Worm (Caenorhabditis elegans) whole organism, L2 larva: ENCODE results near the gene txt-1.
A peak's percentile ranks its signal among the peaks of the same experiment; 100 is the strongest.
"Not testable (repeated sequence)": the region's sequence is repeated elsewhere in the genome, so short reads cannot be mapped to it uniquely, and the experiment has no call there.

Source experiments
- C34F6.9 ChIP-seq: fragments of 150-350 bp; optimal IDR thresholded peaks from 2 replicates; lab custom pipeline; 2014; ENCODE audit warnings: missing biosample characterization, missing genetic modification characterization
- R02D3.7 ChIP-seq: fragments of 150-350 bp; optimal IDR thresholded peaks from 2 replicates; lab custom pipeline; 2014; ENCODE audit warnings: missing biosample characterization, missing genetic modification characterization
- ZK546.5 ChIP-seq: sonication (generic microtip); optimal IDR thresholded peaks from 2 replicates; lab custom pipeline; 2017; ENCODE audit warnings: missing biosample characterization, missing genetic modification characterization
- ceh-16 ChIP-seq: fragments of 150-350 bp; optimal IDR thresholded peaks from 2 replicates; lab custom pipeline; 2014; ENCODE audit warnings: missing biosample characterization, missing genetic modification characterization
- ceh-82 ChIP-seq: fragments of 150-350 bp; optimal IDR thresholded peaks from 2 replicates; lab custom pipeline; 2014; ENCODE audit warnings: missing biosample characterization, missing genetic modification characterization
- crh-2 ChIP-seq: sonication (generic microtip); optimal IDR thresholded peaks from 2 replicates; lab custom pipeline; 2017; ENCODE audit warnings: missing biosample characterization, missing genetic modification characterization
- dmd-4 ChIP-seq: sonication (generic microtip); optimal IDR thresholded peaks from 2 replicates; lab custom pipeline; 2017; ENCODE audit warnings: missing biosample characterization, missing genetic modification characterization
- egl-27 ChIP-seq: sonication (generic microtip); optimal IDR thresholded peaks from 3 replicates; lab custom pipeline; 2017; ENCODE audit warnings: missing biosample characterization, missing genetic modification reagents, missing genetic modification characterization
- elt-1 ChIP-seq: fragments of 150-350 bp; optimal IDR thresholded peaks from 2 replicates; lab custom pipeline; 2014; ENCODE audit warnings: missing biosample characterization, missing genetic modification characterization
- elt-3 ChIP-seq: sonication (generic microtip); optimal IDR thresholded peaks from 2 replicates; lab custom pipeline; 2017; ENCODE audit warnings: missing biosample characterization, missing genetic modification characterization
- gmeb-1 ChIP-seq: fragments of 150-350 bp; optimal IDR thresholded peaks from 2 replicates; lab custom pipeline; 2014; ENCODE audit warnings: missing biosample characterization, missing genetic modification characterization
- lin-11 ChIP-seq: fragments of 150-350 bp; sonication (generic microtip); optimal IDR thresholded peaks from 2 replicates; lab custom pipeline; 2014; ENCODE audit warnings: missing biosample characterization, missing genetic modification characterization, inconsistent platforms, mixed read lengths
- lin-13 ChIP-seq: fragments of 150-350 bp; optimal IDR thresholded peaks from 2 replicates; lab custom pipeline; 2014; ENCODE audit warnings: missing biosample characterization, missing genetic modification reagents, missing genetic modification characterization
- lsy-2 ChIP-seq, 2 experiments: fragments of 150-350 bp in 1 of 2; sonication (generic microtip) in 1 of 2; optimal IDR thresholded peaks; 2 replicates each; lab custom pipeline; 2014 to 2017; ENCODE audit warnings: missing biosample characterization in 2 of 2, missing genetic modification characterization in 2 of 2
- mab-5 ChIP-seq: fragments of 150-350 bp; optimal IDR thresholded peaks from 2 replicates; lab custom pipeline; 2014; ENCODE audit warnings: missing biosample characterization, missing genetic modification characterization
- mdl-1 ChIP-seq, 2 experiments: fragments of 150-350 bp in 1 of 2; sonication (generic microtip) in 1 of 2; optimal IDR thresholded peaks; 2 replicates each; lab custom pipeline; 2017; ENCODE audit warnings: missing biosample characterization in 2 of 2, missing genetic modification characterization in 2 of 2
- nhr-10 ChIP-seq: sonication (generic microtip); optimal IDR thresholded peaks from 2 replicates; lab custom pipeline; 2017; ENCODE audit warnings: missing biosample characterization, missing genetic modification characterization
- nhr-11 ChIP-seq: fragments of 150-350 bp; optimal IDR thresholded peaks from 2 replicates; lab custom pipeline; 2014; ENCODE audit warnings: missing biosample characterization, missing genetic modification characterization
- nhr-12 ChIP-seq: fragments of 150-350 bp; optimal IDR thresholded peaks from 2 replicates; lab custom pipeline; 2014; ENCODE audit warnings: missing biosample characterization, missing genetic modification characterization
- nhr-21 ChIP-seq: fragments of 150-350 bp; optimal IDR thresholded peaks from 2 replicates; lab custom pipeline; 2014; ENCODE audit warnings: missing biosample characterization, missing genetic modification characterization
- nhr-237 ChIP-seq: fragments of 150-350 bp; optimal IDR thresholded peaks from 2 replicates; lab custom pipeline; 2014; ENCODE audit warnings: missing biosample characterization, missing genetic modification characterization
- nhr-25 ChIP-seq: fragments of 150-350 bp; sonication (generic microtip); optimal IDR thresholded peaks from 3 replicates; lab custom pipeline; 2014; ENCODE audit warnings: missing biosample characterization, missing genetic modification characterization
- nhr-6 ChIP-seq: fragments of 150-350 bp; optimal IDR thresholded peaks from 2 replicates; lab custom pipeline; 2014; ENCODE audit warnings: missing biosample characterization, missing genetic modification characterization
- nhr-77 ChIP-seq: fragments of 150-350 bp; optimal IDR thresholded peaks from 2 replicates; lab custom pipeline; 2014; ENCODE audit warnings: missing biosample characterization, missing genetic modification characterization
- sem-4 ChIP-seq: fragments of 150-350 bp; optimal IDR thresholded peaks from 2 replicates; lab custom pipeline; 2014; ENCODE audit warnings: missing biosample characterization, missing genetic modification reagents, missing genetic modification characterization
- skn-1 ChIP-seq: sonication (generic microtip); optimal IDR thresholded peaks from 2 replicates; lab custom pipeline; 2017; ENCODE audit warnings: missing biosample characterization, missing genetic modification characterization
- sma-3 ChIP-seq: sonication (generic microtip); optimal IDR thresholded peaks from 2 replicates; lab custom pipeline; 2016; ENCODE audit warnings: missing genetic modification reagents, missing genetic modification characterization, missing compliant biosample characterization
- sma-9 ChIP-seq, 2 experiments: fragments of 150-350 bp in 1 of 2; sonication (generic microtip) in 1 of 2; optimal IDR thresholded peaks; 2 replicates each; lab custom pipeline; 2014 to 2016; ENCODE audit warnings: missing genetic modification characterization in 2 of 2, mild to moderate bottlenecking in 1 of 2, missing biosample characterization in 1 of 2, missing compliant biosample characterization in 1 of 2, missing genetic modification reagents in 1 of 2, moderate library complexity in 1 of 2
- unc-39 ChIP-seq: fragments of 150-350 bp; optimal IDR thresholded peaks from 2 replicates; lab custom pipeline; 2014; ENCODE audit warnings: missing biosample characterization, missing genetic modification characterization
- unc-55 ChIP-seq: fragments of 150-350 bp; sonication (generic microtip); optimal IDR thresholded peaks from 3 replicates; lab custom pipeline; 2014; ENCODE audit warnings: missing biosample characterization, missing genetic modification reagents, missing genetic modification characterization
- unc-62 ChIP-seq: fragments of 150-350 bp; optimal IDR thresholded peaks from 2 replicates; lab custom pipeline; 2014; ENCODE audit warnings: missing biosample characterization, missing genetic modification reagents, missing genetic modification characterization
- zag-1 ChIP-seq: fragments of 150-350 bp; optimal IDR thresholded peaks from 2 replicates; lab custom pipeline; 2014; ENCODE audit warnings: missing biosample characterization, missing genetic modification characterization
- ztf-4 ChIP-seq: fragments of 150-350 bp; optimal IDR thresholded peaks from 2 replicates; lab custom pipeline; 2014; ENCODE audit warnings: missing biosample characterization, missing genetic modification characterization

Gene txt-1

ce11 chrII:97992-98763 lies 7.8 kb upstream of the txt-1 start, which contains the start of the genes luc-7L3 and sftb-6:
Gene luc-7L3, minus strand, starts transcription at chrII:98027.
Gene sftb-6, plus strand, starts transcription at chrII:98404.
- TF ChIP-seq lin-11 (tag; lab: Kevin White, UChicago) (no peak), lin-13 (peak; percentile 57), dmd-4 (no peak), sma-3 (peak; percentile 52), nhr-25 (tag; lab: Kevin White, UChicago) (peak; percentile 43), lsy-2 (tag; optimal IDR thresholded peaks at IDR 0.05; lab: Kevin White, UChicago) (peak; percentile 54 to 83), nhr-21 (peak; percentile 19), nhr-6 (tag; lab: Kevin White, UChicago) (peak; percentile 20), nhr-237 (tag; lab: Kevin White, UChicago) (no peak), mab-5 (tag; lab: Kevin White, UChicago) (no peak), R02D3.7 (tag; lab: Kevin White, UChicago) (peak; percentile 93), crh-2 (tag; lab: Kevin White, UChicago) (peak; percentile 40), unc-55 (GFP tag; lab: Kevin White, UChicago) (peak; percentile 74), elt-3 (tag; lab: Kevin White, UChicago) (no peak), C34F6.9 (peak; percentile 78), gmeb-1 (tag; lab: Kevin White, UChicago) (peak; percentile 74)

- TF ChIP-seq C34F6.9; egl-27 (tag; lab: Kevin White, UChicago); elt-1 (tag; lab: Kevin White, UChicago): not testable (repeated sequence)
Measured at ce11 chrII:98894-99293, 7.1 kb upstream of the txt-1 start, which contains the start of gene C50D2.10. Gene C50D2.10, plus strand, starts transcription at chrII:99138.

- TF ChIP-seq ZK546.5 (tag; lab: Kevin White, UChicago) (no peak), skn-1 (tag; lab: Kevin White, UChicago) (no peak), sma-3 (no peak), zag-1 (tag; lab: Kevin White, UChicago) (no peak)
Measured at ce11 chrII:101176-101575, 4.8 kb upstream of the txt-1 start.

DNA sequence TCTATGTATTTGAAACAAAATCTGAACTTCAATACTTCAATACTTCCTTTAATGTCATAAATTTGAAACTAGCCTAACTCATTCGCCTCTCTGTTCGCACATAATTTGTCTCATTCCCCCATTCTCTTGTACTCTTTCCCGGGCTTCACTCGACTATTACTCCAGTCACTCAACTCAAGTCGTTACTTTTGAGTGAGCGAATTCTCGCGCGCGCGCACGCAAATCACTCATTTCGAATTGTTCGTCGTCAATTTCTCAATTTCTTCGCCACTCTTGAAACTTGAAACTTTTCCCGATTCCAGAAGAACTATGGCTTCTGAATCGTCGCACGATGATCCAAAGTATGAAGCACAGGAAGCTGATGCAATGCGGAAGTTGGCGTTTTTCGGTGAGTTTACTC lies 1.8 kb upstream of the txt-1 start, which contains the start of gene col-68:
Gene col-68, plus strand, starts transcription at position 301 of the 400 bp plus-strand sequence.
- no peak for TF ChIP-seq nhr-77 (tag; lab: Kevin White, UChicago)
- no peak for TF ChIP-seq mab-5 (tag; lab: Kevin White, UChicago)
- no peak for TF ChIP-seq elt-1 (tag; lab: Kevin White, UChicago)
- TF ChIP-seq, all 48 proteins: peak for 0

- TF ChIP-seq ceh-16 (tag; lab: Kevin White, UChicago) (no peak), nhr-11 (no peak), sma-9 (GFP tag; optimal IDR thresholded peaks at IDR 0.05; lab: Kevin White, UChicago) (no peak), sma-9 (tag; optimal IDR thresholded peaks at IDR 0.05; lab: Kevin White, UChicago) (no peak), unc-62 (GFP tag; lab: Kevin White, UChicago) (no peak), unc-39 (tag; lab: Kevin White, UChicago) (no peak), nhr-12 (tag; lab: Kevin White, UChicago) (no peak), lsy-2 (tag; optimal IDR thresholded peaks at IDR 0.05; lab: Kevin White, UChicago) (no peak), R02D3.7 (tag; lab: Kevin White, UChicago) (no peak), ceh-82 (no peak), mdl-1 (tag; optimal IDR thresholded peaks at IDR 0.05; lab: Kevin White, UChicago) (no peak), zag-1 (tag; lab: Kevin White, UChicago) (no peak), nhr-21 (no peak), ztf-4 (no peak), sma-3 (no peak), sem-4 (tag; lab: Kevin White, UChicago) (no peak), nhr-10 (no peak), crh-2 (tag; lab: Kevin White, UChicago) (no peak), dmd-4 (no peak), gmeb-1 (tag; lab: Kevin White, UChicago) (no peak), unc-55 (GFP tag; lab: Kevin White, UChicago) (no peak)
Measured at ce11 chrII:105327-105882, 584 bp upstream of the txt-1 start.
